Fruit fly (Drosophila melanogaster) whole organism, embryonic: ENCODE data around the gene hop.

Experiments used
- Awh ChIP-seq: fragments of 200-800 bp; sonication (Bioruptor generic); IDR thresholded peaks from 2 replicates; pipeline ENCODE4, ENCODE4 v1.3.6; 2022; ENCODE audit warnings: missing biosample characterization, missing genetic modification characterization
- CG10959 ChIP-seq: fragments of 200-800 bp; sonication (Bioruptor generic); IDR thresholded peaks from 2 replicates; pipeline ENCODE4 v1.3.6; 2022; ENCODE audit warnings: missing biosample characterization, missing genetic modification characterization
- CG11085 ChIP-seq: fragments of 200-800 bp; sonication (Bioruptor generic); IDR thresholded peaks from 2 replicates; pipeline ENCODE4 v1.3.6; 2022; ENCODE audit warnings: missing biosample characterization, missing genetic modification characterization
- CG11560 ChIP-seq: fragments of 200-800 bp; sonication (Bioruptor generic); IDR thresholded peaks from 3 replicates; pipeline ENCODE4 v1.3.6; 2022; ENCODE audit warnings: missing biosample characterization, missing genetic modification characterization
- CG11723 ChIP-seq: fragments of 200-800 bp; sonication (Bioruptor generic); optimal IDR thresholded peaks from 2 replicates; lab custom pipeline; 2017; ENCODE audit warnings: missing biosample characterization, mild to moderate bottlenecking, missing genetic modification characterization
- CG12071 ChIP-seq: fragments of 200-800 bp; sonication (Bioruptor generic); optimal IDR thresholded peaks from 3 replicates; lab custom pipeline; 2018; ENCODE audit warnings: missing biosample characterization, mild to moderate bottlenecking, missing genetic modification characterization
- CG13424 ChIP-seq: fragments of 200-800 bp; sonication (Bioruptor generic); optimal IDR thresholded peaks from 2 replicates; lab custom pipeline; 2019; ENCODE audit warnings: missing biosample characterization, mild to moderate bottlenecking, missing genetic modification characterization, moderate library complexity
- CG13624 ChIP-seq: fragments of 200-800 bp; sonication (Bioruptor generic); optimal IDR thresholded peaks from 2 replicates; lab custom pipeline; 2016; ENCODE audit warnings: missing biosample characterization, missing genetic modification characterization
- CG1603 ChIP-seq: fragments of 200-800 bp; sonication (Bioruptor generic); optimal IDR thresholded peaks from 2 replicates; lab custom pipeline; 2019; ENCODE audit warnings: missing biosample characterization, mild to moderate bottlenecking, missing genetic modification characterization, moderate library complexity
- CG17186 ChIP-seq: fragments of 200-800 bp; sonication (Bioruptor generic); optimal IDR thresholded peaks from 3 replicates; lab custom pipeline; 2017; ENCODE audit warnings: missing biosample characterization, missing genetic modification reagents, missing genetic modification characterization
- CG17328 ChIP-seq: fragments of 200-800 bp; sonication (Bioruptor generic); IDR thresholded peaks from 2 replicates; pipeline ENCODE4 v1.3.6; 2022; ENCODE audit warnings: missing biosample characterization, missing genetic modification characterization
- CG17359 ChIP-seq: fragments of 200-800 bp; sonication (Bioruptor generic); optimal IDR thresholded peaks from 3 replicates; lab custom pipeline; 2018; ENCODE audit warnings: missing biosample characterization, mild to moderate bottlenecking, missing genetic modification characterization, moderate library complexity
- CG2129 ChIP-seq: fragments of 200-800 bp; sonication (Bioruptor generic); IDR thresholded peaks from 2 replicates; pipeline ENCODE4 v1.3.6; 2022; ENCODE audit warnings: missing biosample characterization, missing genetic modification characterization; ENCODE audit not compliant: partially characterized antibody
- CG2678 ChIP-seq: fragments of 200-800 bp; sonication (Bioruptor generic); optimal IDR thresholded peaks from 3 replicates; lab custom pipeline; 2019; ENCODE audit warnings: missing biosample characterization, mild to moderate bottlenecking, missing genetic modification characterization, moderate library complexity
- CG34224 ChIP-seq: fragments of 200-800 bp; sonication (Bioruptor generic); IDR thresholded peaks from 3 replicates; pipeline ENCODE4 v1.3.6; 2022; ENCODE audit warnings: missing biosample characterization, missing genetic modification characterization; ENCODE audit not compliant: partially characterized antibody
- CG4328 ChIP-seq: fragments of 200-800 bp; sonication (Bioruptor generic); optimal IDR thresholded peaks from 3 replicates; lab custom pipeline; 2017; ENCODE audit warnings: missing biosample characterization, missing genetic modification reagents, missing genetic modification characterization
- CG5245 ChIP-seq: fragments of 200-800 bp; sonication (Bioruptor generic); optimal IDR thresholded peaks from 3 replicates; lab custom pipeline; 2016; ENCODE audit warnings: missing biosample characterization, missing genetic modification characterization
- CG6813 ChIP-seq: fragments of 200-800 bp; sonication (Bioruptor generic); optimal IDR thresholded peaks from 2 replicates; lab custom pipeline; 2017; ENCODE audit warnings: missing biosample characterization, missing genetic modification characterization, mild to moderate bottlenecking, moderate library complexity, missing genetic modification reagents
- CG6854 ChIP-seq: fragments of 200-800 bp; sonication (Bioruptor generic); optimal IDR thresholded peaks from 3 replicates; lab custom pipeline; 2017; ENCODE audit warnings: missing biosample characterization, mild to moderate bottlenecking, missing genetic modification characterization
- Chrac-16 ChIP-seq: fragments of 200-800 bp; sonication (Bioruptor generic); optimal IDR thresholded peaks from 3 replicates; lab custom pipeline; 2016; ENCODE audit warnings: missing biosample characterization, missing genetic modification characterization
- D19A ChIP-seq: fragments of 200-800 bp; optimal IDR thresholded peaks from 3 replicates; lab custom pipeline; 2019; ENCODE audit warnings: missing biosample characterization, mild to moderate bottlenecking, missing genetic modification characterization, moderate library complexity
- Dek ChIP-seq: fragments of 200-800 bp; sonication (Bioruptor generic); optimal IDR thresholded peaks from 3 replicates; lab custom pipeline; 2019; ENCODE audit warnings: missing biosample characterization, mild to moderate bottlenecking, missing genetic modification characterization, moderate library complexity
- Dfd ChIP-seq, 2 experiments: fragments of >200 bp; optimal IDR thresholded peaks; 2 replicates each; lab custom pipeline; 2017; ENCODE audit warnings: missing biosample characterization in 2 of 2, missing genetic modification characterization in 2 of 2
- Dref ChIP-seq: fragments of 200-800 bp; sonication (Bioruptor generic); IDR thresholded peaks from 2 replicates; pipeline ENCODE4 v1.3.6; 2022; ENCODE audit warnings: missing biosample characterization, missing genetic modification characterization
- Fer2 ChIP-seq: fragments of 200-800 bp; sonication (Bioruptor generic); optimal IDR thresholded peaks from 2 replicates; lab custom pipeline; 2018; ENCODE audit warnings: missing biosample characterization, mild to moderate bottlenecking, missing genetic modification characterization, moderate library complexity
- Fer3 ChIP-seq: fragments of 200-800 bp; sonication (Bioruptor generic); optimal IDR thresholded peaks from 2 replicates; lab custom pipeline; 2018; ENCODE audit warnings: missing biosample characterization, mild to moderate bottlenecking, missing genetic modification characterization, moderate library complexity
- HmgZ ChIP-seq: fragments of 200-800 bp; sonication (Bioruptor generic); optimal IDR thresholded peaks from 2 replicates; lab custom pipeline; 2018; ENCODE audit warnings: missing biosample characterization, mild to moderate bottlenecking, missing genetic modification characterization
- Lim3 ChIP-seq: fragments of 200-800 bp; sonication (Bioruptor generic); IDR thresholded peaks from 2 replicates; pipeline ENCODE4 v1.3.6; 2022; ENCODE audit warnings: missing biosample characterization, missing genetic modification characterization
- Med ChIP-seq: fragments of 200-800 bp; sonication (Bioruptor generic); peaks from one replicate; lab custom pipeline; 2016; ENCODE audit warnings: missing biosample characterization, missing genetic modification characterization, mild to moderate bottlenecking, inconsistent platforms, moderate library complexity
- Oaz ChIP-seq: fragments of 200-800 bp; sonication (Bioruptor generic); IDR thresholded peaks from 2 replicates; pipeline ENCODE4 v1.3.6; 2022; ENCODE audit warnings: missing biosample characterization, missing genetic modification characterization
- Oli ChIP-seq: fragments of 200-800 bp; sonication (Bioruptor generic); optimal IDR thresholded peaks from 2 replicates; lab custom pipeline; 2018; ENCODE audit warnings: missing biosample characterization, mild to moderate bottlenecking, missing genetic modification characterization, moderate library complexity
- Ptx1 ChIP-seq: fragments of 200-800 bp; sonication (Bioruptor generic); IDR thresholded peaks from 2 replicates; pipeline ENCODE4 v1.3.6; 2022; ENCODE audit warnings: missing biosample characterization, missing genetic modification characterization
- Rfx ChIP-seq: fragments of 200-800 bp; sonication (Bioruptor generic); IDR thresholded peaks from 2 replicates; pipeline ENCODE4 v1.3.6; 2022; ENCODE audit warnings: missing biosample characterization, missing genetic modification characterization
- Taf1 ChIP-seq: fragments of 200-800 bp; sonication (Bioruptor generic); IDR thresholded peaks from 2 replicates; pipeline ENCODE4 v1.3.6; 2022; ENCODE audit warnings: missing biosample characterization, missing genetic modification characterization
- Usf ChIP-seq: fragments of 200-800 bp; sonication (Bioruptor generic); optimal IDR thresholded peaks from 2 replicates; lab custom pipeline; 2017; ENCODE audit warnings: missing genotype, missing biosample characterization, missing genetic modification characterization
- ase ChIP-seq: fragments of 200-800 bp; sonication (Bioruptor generic); IDR thresholded peaks from 3 replicates; pipeline ENCODE4 v1.3.6; 2022; ENCODE audit warnings: missing biosample characterization, missing genetic modification characterization
- ash1 ChIP-seq: fragments of 200-800 bp; sonication (Bioruptor generic); optimal IDR thresholded peaks from 2 replicates; lab custom pipeline; 2018; ENCODE audit warnings: missing biosample characterization, mild to moderate bottlenecking, missing genetic modification characterization
- dpn ChIP-seq, 2 experiments: fragments of 200-800 bp; sonication (Bioruptor generic); optimal IDR thresholded peaks; 3 replicates each; lab custom pipeline; 2016; ENCODE audit warnings: missing biosample characterization in 2 of 2, missing genetic modification characterization in 2 of 2
- en ChIP-seq: fragments of 200-800 bp; sonication (Bioruptor generic); optimal IDR thresholded peaks from 2 replicates; lab custom pipeline; 2016; ENCODE audit warnings: missing biosample characterization, missing genetic modification characterization
- gem ChIP-seq: fragments of 200-800 bp; sonication (Bioruptor generic); optimal IDR thresholded peaks from 2 replicates; lab custom pipeline; 2019; ENCODE audit warnings: missing biosample characterization, mild to moderate bottlenecking, missing genetic modification characterization, moderate library complexity
- gfzf ChIP-seq: fragments of 200-800 bp; sonication (Bioruptor generic); optimal IDR thresholded peaks from 2 replicates; lab custom pipeline; 2016; ENCODE audit warnings: missing biosample characterization, mild to moderate bottlenecking, missing genetic modification characterization, moderate library complexity
- mam ChIP-seq: fragments of 200-800 bp; sonication (Bioruptor generic); optimal IDR thresholded peaks from 3 replicates; lab custom pipeline; 2016; ENCODE audit warnings: missing biosample characterization, missing genetic modification characterization
- pho ChIP-seq: fragments of 200-800 bp; sonication (Bioruptor generic); optimal IDR thresholded peaks from 2 replicates; lab custom pipeline; 2016; ENCODE audit warnings: missing biosample characterization, missing genetic modification characterization
- phol ChIP-seq: fragments of 200-800 bp; sonication (Bioruptor generic); optimal IDR thresholded peaks from 3 replicates; lab custom pipeline; 2018; ENCODE audit warnings: missing biosample characterization, mild to moderate bottlenecking, missing genetic modification characterization, moderate library complexity
- ranshi ChIP-seq: fragments of 200-800 bp; sonication (Bioruptor generic); IDR thresholded peaks from 2 replicates; pipeline ENCODE4 v1.3.6; 2022; ENCODE audit warnings: missing biosample characterization, missing genetic modification characterization
- sd ChIP-seq: fragments of 200-800 bp; sonication (Bioruptor generic); optimal IDR thresholded peaks from 3 replicates; lab custom pipeline; 2018; ENCODE audit warnings: missing biosample characterization, mild to moderate bottlenecking, missing genetic modification characterization, moderate library complexity
- shn ChIP-seq: fragments of 200-800 bp; sonication (Bioruptor generic); optimal IDR thresholded peaks from 3 replicates; lab custom pipeline; 2016; ENCODE audit warnings: missing biosample characterization, missing genetic modification characterization
- sima ChIP-seq: fragments of 200-800 bp; sonication (Bioruptor generic); optimal IDR thresholded peaks from 2 replicates; lab custom pipeline; 2016; ENCODE audit warnings: missing biosample characterization, missing genetic modification characterization
- sisA ChIP-seq: fragments of 200-800 bp; sonication (Bioruptor generic); IDR thresholded peaks from 2 replicates; pipeline ENCODE4 v1.3.6; 2022; ENCODE audit warnings: missing biosample characterization, missing genetic modification characterization
- so ChIP-seq: fragments of 200-800 bp; sonication (Bioruptor generic); IDR thresholded peaks from 3 replicates; pipeline ENCODE4 v1.3.6; 2022; ENCODE audit warnings: missing biosample characterization, missing genetic modification characterization
- sug ChIP-seq: fragments of 200-800 bp; optimal IDR thresholded peaks from 2 replicates; lab custom pipeline; 2019; ENCODE audit warnings: missing biosample characterization, mild to moderate bottlenecking, missing genetic modification characterization, moderate library complexity
- yki ChIP-seq: fragments of >200 bp; optimal IDR thresholded peaks from 3 replicates; lab custom pipeline; 2018

The hop gene

DNA sequence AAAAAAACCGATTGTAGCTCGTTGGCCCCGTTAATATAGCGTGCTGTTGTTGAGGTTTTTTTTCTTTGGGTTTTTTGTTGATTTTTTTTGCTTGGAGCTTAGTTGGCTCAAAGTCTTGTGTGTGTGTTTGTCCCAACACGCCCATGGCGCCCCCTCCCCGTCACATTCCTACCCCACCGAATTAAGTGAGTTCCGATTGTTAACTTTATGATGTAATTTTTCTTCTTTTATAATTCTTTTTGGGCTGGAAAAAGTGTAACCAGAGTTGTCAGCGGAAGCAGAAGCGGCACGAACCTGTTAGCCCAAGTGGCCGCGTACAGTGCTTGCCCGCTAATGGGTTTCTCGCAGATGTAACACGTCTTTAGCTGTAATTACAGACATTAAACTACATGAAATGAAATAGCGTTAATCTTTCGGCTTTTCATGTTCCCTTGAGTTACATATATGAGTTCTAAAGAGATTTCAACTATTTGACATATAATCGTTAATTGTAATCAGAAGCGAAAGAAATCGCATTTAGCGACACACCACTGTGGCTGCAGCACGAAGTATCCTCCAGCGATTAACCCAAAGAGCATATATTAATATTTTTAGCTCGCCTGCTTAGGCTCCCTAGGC, 25.2 kb upstream of the hop start (continued):
- TF ChIP-seq CG13624 (GFP tag; lab: Kevin White, UChicago), result no peak
- TF ChIP-seq CG10959 (GFP tag; lab: Robert Waterston, UW), result no peak
- peak; percentile 24 for TF ChIP-seq sug (tag; lab: Kevin White, UChicago)
- no peak for TF ChIP-seq Dfd (GFP tag; optimal IDR thresholded peaks at IDR 0.05; lab: Kevin White, UChicago)
- TF ChIP-seq HmgZ (tag; lab: Kevin White, UChicago), result peak; percentile 47
- TF ChIP-seq Ptx1 (GFP tag; lab: Robert Waterston, UW), result 0 out of 2 replicates have a peak, but pooled peaks have one; percentile 29
- no peak for TF ChIP-seq CG17328 (GFP tag; lab: Robert Waterston, UW)
- TF ChIP-seq Taf1, result no peak
- no peak for TF ChIP-seq CG11560
- no peak for TF ChIP-seq CG4328
- TF ChIP-seq gem (tag; lab: Kevin White, UChicago), result peak; percentile 49
- TF ChIP-seq CG2678 (tag; lab: Kevin White, UChicago), result no peak
- no peak for TF ChIP-seq Fer2 (tag; lab: Kevin White, UChicago)
- TF ChIP-seq Usf (GFP tag; lab: Kevin White, UChicago), result no peak
- TF ChIP-seq Dek (tag; lab: Kevin White, UChicago), result no peak
- TF ChIP-seq CG17359 (tag; lab: Kevin White, UChicago), result no peak
- TF ChIP-seq ase (GFP tag; lab: Robert Waterston, UW), result no peak
- no peak for TF ChIP-seq pho (GFP tag; lab: Kevin White, UChicago)
- TF ChIP-seq so, result no peak
- no peak for TF ChIP-seq CG11723 (GFP tag; lab: Kevin White, UChicago)
- TF ChIP-seq shn, result no peak
- no peak for TF ChIP-seq CG11085 (GFP tag; lab: Robert Waterston, UW)
- no peak for TF ChIP-seq CG17186 (GFP tag; lab: Kevin White, UChicago)
- TF ChIP-seq gfzf (GFP tag; lab: Kevin White, UChicago), result no peak
- TF ChIP-seq Chrac-16 (GFP tag; lab: Kevin White, UChicago), result no peak
- TF ChIP-seq Rfx (GFP tag; lab: Robert Waterston, UW), result 0 out of 2 replicates have a peak, but pooled peaks have one; percentile 55
- no peak for TF ChIP-seq ash1
- no peak for TF ChIP-seq en (GFP tag; lab: Kevin White, UChicago)
- TF ChIP-seq phol (tag; lab: Kevin White, UChicago), result no peak
- TF ChIP-seq Dref (GFP tag; lab: Robert Waterston, UW), result no peak
- TF ChIP-seq CG5245, result no peak
- TF ChIP-seq Lim3 (GFP tag; lab: Robert Waterston, UW), result no peak
- no peak for TF ChIP-seq yki (lab: Kevin White, UChicago)
- no peak for TF ChIP-seq CG2129
- TF ChIP-seq CG12071 (GFP tag; lab: Kevin White, UChicago), result no peak
- peak; percentile 69 for TF ChIP-seq Med (GFP tag; lab: Kevin White, UChicago)
- peak; percentile 23 for TF ChIP-seq CG13424
- TF ChIP-seq CG6854 (GFP tag; lab: Kevin White, UChicago), result no peak
- TF ChIP-seq dpn (GFP tag; optimal IDR thresholded peaks at IDR 0.05; lab: Kevin White, UChicago), result no peak
- no peak for TF ChIP-seq mam (GFP tag; lab: Kevin White, UChicago)
- no peak for TF ChIP-seq CG1603 (tag; lab: Kevin White, UChicago)
- TF ChIP-seq D19A (tag; lab: Kevin White, UChicago), result no peak
- no peak for TF ChIP-seq Awh (GFP tag; lab: Robert Waterston, UW)
- TF ChIP-seq sisA, result no peak
- TF ChIP-seq ranshi (GFP tag; lab: Robert Waterston, UW), result no peak
- no peak for TF ChIP-seq Oaz (GFP tag; lab: Robert Waterston, UW)
- TF ChIP-seq sima (GFP tag; lab: Kevin White, UChicago), result no peak
- TF ChIP-seq Fer3 (tag; lab: Kevin White, UChicago), result no peak
- TF ChIP-seq CG6813 (GFP tag; lab: Kevin White, UChicago), result no peak
- TF ChIP-seq Oli (tag; lab: Kevin White, UChicago), result no peak
- TF ChIP-seq sd (tag; lab: Kevin White, UChicago), result peak; percentile 96
- no peak for TF ChIP-seq CG34224
